Fruit fly (Drosophila melanogaster) whole organism: ENCODE results near the gene CG3841.

ENCODE experiments used
- CG8478 ChIP-seq: fragments of >200 bp; optimal IDR thresholded peaks from 2 replicates; lab custom pipeline; 2018; ENCODE audit warnings: inconsistent platforms
- Dll ChIP-seq: fragments of >200 bp; optimal IDR thresholded peaks from 2 replicates; lab custom pipeline; 2017
- EcR ChIP-seq, 2 experiments: fragments of >200 bp; optimal IDR thresholded peaks; 2 replicates each; lab custom pipeline; 2017; ENCODE audit warnings: missing biosample characterization in 2 of 2, missing genetic modification characterization in 2 of 2, missing genetic modification reagents in 2 of 2
- pan ChIP-seq: fragments of >200 bp; optimal IDR thresholded peaks from 2 replicates; lab custom pipeline; 2017
- psq ChIP-seq: fragments of >200 bp; optimal IDR thresholded peaks from 2 replicates; lab custom pipeline; 2017
- usp ChIP-seq: fragments of >200 bp; optimal IDR thresholded peaks from 2 replicates; lab custom pipeline; 2017; ENCODE audit warnings: missing biosample characterization, missing genetic modification characterization, mixed read lengths

- TF ChIP-seq pan (lab: Kevin White, UChicago), result no peak
- no peak for TF ChIP-seq Dll (lab: Kevin White, UChicago)
- no peak for TF ChIP-seq CG8478
- TF ChIP-seq usp, result no peak
- no peak for TF ChIP-seq EcR (GFP tag; optimal IDR thresholded peaks at IDR 0.05; lab: Kevin White, UChicago)
- TF ChIP-seq psq (lab: Kevin White, UChicago), result no peak
Observed at dm6 chr2L:9543871-9544270, 45.4 kb upstream of the CG3841 start, which contains the start of gene CG13113.
